Fruit fly (Drosophila melanogaster): ENCODE results near the gene CG7950.

Gene CG7950

DNA sequence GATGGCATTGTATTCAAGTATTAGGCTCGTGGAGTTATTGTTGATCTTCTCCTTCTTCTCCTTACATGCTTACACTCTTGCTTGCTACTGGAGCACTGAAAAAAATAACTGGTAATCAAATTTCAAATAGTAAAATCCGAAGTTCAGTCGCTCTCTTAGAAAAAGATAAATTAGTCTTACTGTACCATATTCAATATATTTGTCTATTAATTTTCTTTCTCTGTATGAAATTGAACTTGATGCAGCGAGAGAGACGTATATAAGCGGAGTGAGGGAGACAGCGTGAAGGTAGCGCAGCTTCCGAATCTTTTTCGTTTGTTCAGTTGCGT, 4.5 kb downstream of the CG7950 start (continued):
- TF ChIP-seq CG8290 (GFP tag; optimal IDR thresholded peaks at IDR 0.05) (peak; percentile 85), CG8290 (tag; optimal IDR thresholded peaks at IDR 0.05) (peak in 1 of 2 experiments; percentile 77), gro (GFP tag; optimal IDR thresholded peaks at IDR 0.05) (peak; percentile 1), CG4854 (GFP tag; optimal IDR thresholded peaks at IDR 0.05) (peak; percentile 80), Dfd (GFP tag; optimal IDR thresholded peaks at IDR 0.05) (no peak), Neu2 (GFP tag; optimal IDR thresholded peaks at IDR 0.05; ENCODE audit: borderline replicate concordance) (no peak), Hsf (GFP tag; optimal IDR thresholded peaks at IDR 0.05) (peak; percentile 81), CG7357 (GFP tag; IDR thresholded peaks at IDR 0.05) (peak; percentile 78), CG1792 (GFP tag; optimal IDR thresholded peaks at IDR 0.05) (peak; percentile 86), slp2 (GFP tag; optimal IDR thresholded peaks at IDR 0.05) (peak; percentile 86), sens (GFP tag) (peak; percentile 98), CG17328 (GFP tag; IDR thresholded peaks at IDR 0.05) (peak; percentile 95), CG10267 (tag; optimal IDR thresholded peaks at IDR 0.05) (peak; percentile 87), zf30C (GFP tag; optimal IDR thresholded peaks at IDR 0.05) (peak; percentile 65), CG4328 (GFP tag; optimal IDR thresholded peaks at IDR 0.05) (peak; percentile 62), ci (GFP tag; IDR thresholded peaks at IDR 0.05) (peak; percentile 97), D (optimal IDR thresholded peaks at IDR 0.05) (no peak), D (GFP tag; optimal IDR thresholded peaks at IDR 0.05) (peak; percentile 93), CG14965 (GFP tag; optimal IDR thresholded peaks at IDR 0.05; ENCODE audit: borderline replicate concordance) (peak; percentile 49), CG17361 (GFP tag; IDR thresholded peaks at IDR 0.05) (peak; percentile 78), CG8359 (GFP tag; optimal IDR thresholded peaks at IDR 0.05; ENCODE audit: borderline replicate concordance) (peak; percentile 63), vfl (GFP tag; optimal IDR thresholded peaks at IDR 0.05) (peak; percentile 47), CG17912 (GFP tag; optimal IDR thresholded peaks at IDR 0.05) (no peak), phol (tag; optimal IDR thresholded peaks at IDR 0.05) (peak; percentile 92), trem (tag; optimal IDR thresholded peaks at IDR 0.05) (peak; percentile 88), CG14050 (GFP tag; IDR thresholded peaks at IDR 0.05) (peak; percentile 91), otp (GFP tag; IDR thresholded peaks at IDR 0.05) (peak; percentile 93), CG1832 (GFP tag; optimal IDR thresholded peaks at IDR 0.05) (no peak), CG12236 (GFP tag; optimal IDR thresholded peaks at IDR 0.05) (no peak), CG1024 (GFP tag; IDR thresholded peaks at IDR 0.05) (peak; percentile 93), dan (GFP tag; IDR thresholded peaks at IDR 0.05) (no peak), CG2199 (GFP tag; IDR thresholded peaks at IDR 0.05) (peak; percentile 95), CG6272 (GFP tag; IDR thresholded peaks at IDR 0.05) (peak; percentile 72), shn (GFP tag; optimal IDR thresholded peaks at IDR 0.05) (peak; percentile 42), CG15073 (GFP tag; optimal IDR thresholded peaks at IDR 0.05) (no peak), Abd-B (GFP tag; optimal IDR thresholded peaks at IDR 0.05) (peak; percentile 80), CG1647 (GFP tag; optimal IDR thresholded peaks at IDR 0.05) (peak; percentile 78), Sry-δ (GFP tag; optimal IDR thresholded peaks at IDR 0.05) (peak; percentile 52), cg (GFP tag; optimal IDR thresholded peaks at IDR 0.05) (no peak), CG13894 (tag; optimal IDR thresholded peaks at IDR 0.05) (no peak), ham (GFP tag; IDR thresholded peaks at IDR 0.05) (0 out of 2 replicates have a peak, but pooled peaks have one; percentile 43), Six4 (GFP tag; optimal IDR thresholded peaks at IDR 0.05) (peak; percentile 94), CG14441 (GFP tag; IDR thresholded peaks at IDR 0.05) (peak; percentile 91), wdn (GFP tag; IDR thresholded peaks at IDR 0.05) (peak; percentile 73; the same call in 1 of the 2 replicates), sna (GFP tag; IDR thresholded peaks at IDR 0.05; ENCODE audit: partially characterized antibody) (no peak), CG43689 (GFP tag; IDR thresholded peaks at IDR 0.05) (peak; percentile 90), CG8765 (GFP tag; IDR thresholded peaks at IDR 0.05) (no peak; the same call in 1 of the 2 replicates), CG11504 (tag; optimal IDR thresholded peaks at IDR 0.05) (peak; percentile 94), CG11093 (GFP tag; IDR thresholded peaks at IDR 0.05) (peak; percentile 82), danr (GFP tag; IDR thresholded peaks at IDR 0.05) (peak; percentile 85), fru (optimal IDR thresholded peaks at IDR 0.05) (no peak), CTCF (GFP tag; optimal IDR thresholded peaks at IDR 0.05) (peak; percentile 48), abd-A (tag; optimal IDR thresholded peaks at IDR 0.05) (peak; percentile 60), CG2202 (tag; optimal IDR thresholded peaks at IDR 0.05) (peak; percentile 26)
